Worm (Caenorhabditis elegans): ENCODE results near the gene aagr-2.

DNA sequence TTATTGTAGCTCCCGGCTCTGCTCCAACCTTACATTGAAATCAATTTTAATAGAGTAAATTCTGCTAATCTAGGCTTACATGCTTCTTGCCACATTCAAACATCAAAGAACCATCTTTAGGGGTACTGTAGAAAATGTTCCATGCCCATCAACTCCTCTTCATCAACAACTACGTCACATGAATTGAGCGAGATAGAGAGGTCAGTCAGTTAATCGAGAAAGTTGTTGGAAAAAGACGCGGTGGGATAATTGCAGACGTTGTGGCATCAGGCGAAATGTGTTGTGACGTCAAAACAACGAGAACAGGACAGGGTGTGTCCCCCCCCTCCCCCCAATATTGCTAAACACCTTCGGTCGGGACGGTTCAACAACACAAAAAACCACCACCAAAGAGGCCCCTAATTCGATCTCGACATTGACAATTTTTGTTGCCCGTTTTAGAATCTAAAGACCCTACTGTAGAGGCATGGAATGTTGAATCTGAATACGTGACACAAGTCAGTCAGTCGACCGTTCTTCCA lies 6.5 kb downstream of the aagr-2 start:
- TF ChIP-seq T22C8.4 (GFP tag; IDR thresholded peaks at IDR 0.05): no peak
- TF ChIP-seq ref-1 (GFP tag; conservative IDR thresholded peaks at IDR 0.05): no peak

All from whole organism, midembryonic.